Worm (Caenorhabditis elegans) whole organism, late embryonic: ENCODE data around the gene srh-142.

Experiments used
- ama-1 ChIP-seq: fragments of 150-350 bp; optimal IDR thresholded peaks from 2 replicates; lab custom pipeline; 2014
- dmd-4 ChIP-seq: sonication (generic microtip); optimal IDR thresholded peaks from 2 replicates; lab custom pipeline; 2016; ENCODE audit warnings: borderline replicate concordance, missing genetic modification characterization, missing compliant biosample characterization
- lim-6 ChIP-seq: sonication (generic microtip); optimal IDR thresholded peaks from 2 replicates; lab custom pipeline; 2016; ENCODE audit warnings: missing genetic modification characterization, missing compliant biosample characterization
- pha-4 ChIP-seq: fragments of 150-350 bp; optimal IDR thresholded peaks from 2 replicates; lab custom pipeline; 2018; ENCODE audit warnings: missing biosample characterization, missing genetic modification reagents, missing genetic modification characterization
- pqm-1 ChIP-seq: sonication (generic microtip); optimal IDR thresholded peaks from 2 replicates; lab custom pipeline; 2016; ENCODE audit warnings: missing genetic modification characterization, missing compliant biosample characterization
- pros-1 ChIP-seq: fragments of 150-350 bp; optimal IDR thresholded peaks from 2 replicates; lab custom pipeline; 2014; ENCODE audit warnings: missing biosample characterization, missing genetic modification reagents, missing genetic modification characterization
- unc-42 ChIP-seq: sonication (generic microtip); optimal IDR thresholded peaks from 2 replicates; lab custom pipeline; 2016; ENCODE audit warnings: missing genotype, missing genetic modification characterization, missing compliant biosample characterization

DNA sequence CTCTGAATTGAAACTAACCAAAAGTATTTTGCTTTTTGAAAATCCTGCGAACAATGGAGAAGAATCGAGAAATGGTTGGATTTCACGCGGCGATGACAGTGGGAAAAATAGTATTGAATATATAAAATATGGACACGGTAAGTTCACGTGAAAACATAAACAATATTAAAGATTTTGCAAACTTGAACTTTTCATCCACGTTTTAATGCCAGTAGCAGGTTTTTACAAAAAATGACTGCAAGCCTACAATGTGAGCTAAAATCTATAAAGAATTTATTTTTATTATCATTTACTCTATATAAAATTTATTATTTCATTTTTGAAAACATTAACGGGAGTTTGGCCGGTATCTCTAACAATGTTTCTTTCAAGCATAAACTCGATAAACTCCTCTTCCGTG lies 31.3 kb downstream of the srh-142 start, which contains the start of gene F26D2.10:
- no peak for TF ChIP-seq pqm-1 (tag; lab: Kevin White, UChicago)
- no peak for TF ChIP-seq pros-1 (tag; lab: Kevin White, UChicago)
- TF ChIP-seq pha-4, result no peak
- TF ChIP-seq dmd-4, result no peak
- TF ChIP-seq unc-42 (tag; lab: Kevin White, UChicago), result no peak
- TF ChIP-seq ama-1 (lab: Kevin White, UChicago), result no peak
- no peak for TF ChIP-seq lim-6 (tag; lab: Kevin White, UChicago)
